Fruit fly (Drosophila melanogaster): ENCODE measurements around the gene Mnr.

DNA sequence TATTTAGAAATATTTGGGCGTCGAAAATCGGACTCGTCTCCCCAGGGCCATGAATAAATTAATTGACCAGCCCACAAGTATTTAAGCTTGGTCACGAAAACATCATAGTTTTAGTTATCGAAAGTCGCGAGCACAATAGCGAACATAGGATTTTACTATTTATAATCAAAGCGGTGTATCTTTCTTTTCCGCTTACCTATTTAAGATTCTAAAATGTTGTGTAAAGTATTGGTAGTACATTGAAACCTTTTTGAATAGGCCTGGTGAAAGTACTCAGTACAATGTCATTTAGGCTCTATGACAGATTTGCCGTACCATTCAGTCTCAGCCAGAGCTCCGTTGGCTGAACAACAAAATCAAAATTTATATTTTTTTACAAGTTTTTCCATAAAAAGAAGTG lies 88.0 kb downstream of the Mnr start, which contains the start of gene ccb:
- TF ChIP-seq CG8478 (optimal IDR thresholded peaks at IDR 0.05) (no peak), usp (GFP tag; optimal IDR thresholded peaks at IDR 0.05) (no peak), psq (optimal IDR thresholded peaks at IDR 0.05) (no peak), EcR (GFP tag; optimal IDR thresholded peaks at IDR 0.05) (no peak), Dll (optimal IDR thresholded peaks at IDR 0.05) (no peak), pan (optimal IDR thresholded peaks at IDR 0.05) (no peak)

Measured in whole organism.